Worm (Caenorhabditis elegans) whole organism, mixed stage, embryonic: Measurements from ENCODE around the gene Y42G9A.1.
A peak's percentile ranks its signal among the peaks of the same experiment; 100 is the strongest.

Experiments
- M03D4.4 ChIP-seq: sonication (generic microtip); optimal IDR thresholded peaks from 2 replicates; lab custom pipeline; 2017; ENCODE audit warnings: mild to moderate bottlenecking, missing genetic modification characterization, missing compliant biosample characterization
- bed-3 ChIP-seq: fragments of 200-800 bp; sonication (Bioruptor generic); optimal IDR thresholded peaks from 3 replicates; lab custom pipeline; 2018; ENCODE audit warnings: mild to moderate bottlenecking, missing genetic modification characterization, moderate library complexity, missing compliant biosample characterization
- blmp-1 ChIP-seq: fragments of 150-350 bp; optimal IDR thresholded peaks from 2 replicates; lab custom pipeline; 2014; ENCODE audit warnings: missing biosample characterization, missing genetic modification characterization
- ceh-39 ChIP-seq: fragments of 150-350 bp; optimal IDR thresholded peaks from 2 replicates; lab custom pipeline; 2014; ENCODE audit warnings: missing biosample characterization, missing genetic modification characterization
- ceh-43 ChIP-seq: fragments of 200-800 bp; sonication (Bioruptor generic); optimal IDR thresholded peaks from 2 replicates; lab custom pipeline; 2018; ENCODE audit warnings: mild to moderate bottlenecking, missing genetic modification characterization, moderate library complexity, missing compliant biosample characterization
- ceh-83 ChIP-seq: fragments of 200-800 bp; sonication (Bioruptor generic); optimal IDR thresholded peaks from 2 replicates; lab custom pipeline; 2018; ENCODE audit warnings: mild to moderate bottlenecking, missing genetic modification characterization, missing compliant biosample characterization
- ces-1 ChIP-seq: fragments of 150-350 bp; optimal IDR thresholded peaks from 2 replicates; lab custom pipeline; 2014; ENCODE audit warnings: missing biosample characterization, missing genetic modification reagents, missing genetic modification characterization
- cnd-1 ChIP-seq: fragments of 200-800 bp; sonication (Bioruptor generic); optimal IDR thresholded peaks from 2 replicates; lab custom pipeline; 2018; ENCODE audit warnings: mild to moderate bottlenecking, missing genetic modification characterization, missing compliant biosample characterization
- drap-1 ChIP-seq: fragments of 200-800 bp; sonication (Bioruptor generic); optimal IDR thresholded peaks from 3 replicates; lab custom pipeline; 2018; ENCODE audit warnings: mild to moderate bottlenecking, missing genetic modification characterization, missing compliant biosample characterization
- elt-1 ChIP-seq: sonication (generic microtip); optimal IDR thresholded peaks from 2 replicates; lab custom pipeline; 2017; ENCODE audit warnings: missing genetic modification characterization, mild to moderate bottlenecking, missing compliant biosample characterization, antibody characterized with exemption, moderate library complexity, borderline replicate concordance; ENCODE audit not compliant: insufficient read depth
- elt-3 ChIP-seq: fragments of 150-350 bp; optimal IDR thresholded peaks from 2 replicates; lab custom pipeline; 2014; ENCODE audit warnings: missing biosample characterization, missing genetic modification characterization
- flh-1 ChIP-seq: fragments of 200-800 bp; sonication (Bioruptor generic); optimal IDR thresholded peaks from 2 replicates; lab custom pipeline; 2018; ENCODE audit warnings: mild to moderate bottlenecking, missing genetic modification characterization, moderate library complexity, missing compliant biosample characterization
- hlh-1 ChIP-seq: fragments of 150-350 bp; optimal IDR thresholded peaks from 2 replicates; lab custom pipeline; 2014; ENCODE audit warnings: missing biosample characterization, missing genetic modification reagents, missing genetic modification characterization
- lin-13 ChIP-seq: fragments of 150-350 bp; optimal IDR thresholded peaks from 2 replicates; lab custom pipeline; 2014; ENCODE audit warnings: missing biosample characterization, missing genetic modification characterization
- lin-32 ChIP-seq: fragments of 200-800 bp; sonication (Bioruptor generic); optimal IDR thresholded peaks from 2 replicates; lab custom pipeline; 2018; ENCODE audit warnings: mild to moderate bottlenecking, missing genetic modification characterization, missing compliant biosample characterization
- lsy-2 ChIP-seq: fragments of 150-350 bp; optimal IDR thresholded peaks from 2 replicates; lab custom pipeline; 2014; ENCODE audit warnings: missing biosample characterization, missing genetic modification characterization
- mab-5 ChIP-seq: fragments of 150-350 bp; optimal IDR thresholded peaks from 2 replicates; lab custom pipeline; 2014; ENCODE audit warnings: missing biosample characterization, missing genetic modification characterization
- mep-1 ChIP-seq: fragments of 150-350 bp; optimal IDR thresholded peaks from 2 replicates; lab custom pipeline; 2017; ENCODE audit warnings: missing biosample characterization, missing genetic modification reagents, missing genetic modification characterization, inconsistent platforms
- mls-2 ChIP-seq: sonication (generic microtip); optimal IDR thresholded peaks from 2 replicates; lab custom pipeline; 2016; ENCODE audit warnings: mild to moderate bottlenecking, missing genetic modification characterization, moderate library complexity, missing compliant biosample characterization
- nhr-12 ChIP-seq: fragments of 150-350 bp; optimal IDR thresholded peaks from 2 replicates; lab custom pipeline; 2014; ENCODE audit warnings: missing biosample characterization, missing genetic modification characterization
- nhr-2 ChIP-seq: fragments of 150-350 bp; optimal IDR thresholded peaks from 2 replicates; lab custom pipeline; 2014; ENCODE audit warnings: missing biosample characterization, missing genetic modification characterization
- nhr-237 ChIP-seq: fragments of 150-350 bp; optimal IDR thresholded peaks from 2 replicates; lab custom pipeline; 2014; ENCODE audit warnings: missing biosample characterization, missing genetic modification characterization
- nhr-28 ChIP-seq: fragments of 150-350 bp; optimal IDR thresholded peaks from 2 replicates; lab custom pipeline; 2014; ENCODE audit warnings: missing biosample characterization, missing genetic modification characterization
- sem-2 ChIP-seq: fragments of 200-800 bp; sonication (Bioruptor generic); optimal IDR thresholded peaks from 2 replicates; lab custom pipeline; 2018; ENCODE audit warnings: mild to moderate bottlenecking, missing genetic modification characterization, missing compliant biosample characterization
- sptf-1 ChIP-seq: sonication (generic microtip); optimal IDR thresholded peaks from 2 replicates; lab custom pipeline; 2017; ENCODE audit warnings: mild to moderate bottlenecking, missing genetic modification characterization, moderate library complexity, missing compliant biosample characterization
- tbx-8 ChIP-seq: fragments of 200-800 bp; sonication (Bioruptor generic); optimal IDR thresholded peaks from 2 replicates; lab custom pipeline; 2018; ENCODE audit warnings: mild to moderate bottlenecking, missing genetic modification characterization, moderate library complexity, missing compliant biosample characterization
- unc-120 ChIP-seq: sonication (generic microtip); optimal IDR thresholded peaks from 2 replicates; lab custom pipeline; 2017; ENCODE audit warnings: missing genetic modification characterization, missing compliant biosample characterization; ENCODE audit not compliant: poor library complexity, severe bottlenecking
- unc-39 ChIP-seq: fragments of 150-350 bp; optimal IDR thresholded peaks from 2 replicates; lab custom pipeline; 2014; ENCODE audit warnings: missing biosample characterization, missing genetic modification characterization
- unc-62 ChIP-seq: fragments of 150-350 bp; optimal IDR thresholded peaks from 2 replicates; lab custom pipeline; 2014; ENCODE audit warnings: missing biosample characterization, missing genetic modification reagents, missing genetic modification characterization
- zip-8 ChIP-seq: fragments of 150-350 bp; optimal IDR thresholded peaks from 2 replicates; lab custom pipeline; 2014; ENCODE audit warnings: missing biosample characterization, missing genetic modification characterization
- ztf-11 ChIP-seq: fragments of 150-350 bp; optimal IDR thresholded peaks from 2 replicates; lab custom pipeline; 2014; ENCODE audit warnings: missing biosample characterization, missing genetic modification characterization

Y42G9A.1 gene

ce11 chrIII:6149467-6150072, at the start of gene Y42G9A.1, which contains the start of gene wht-7:
Gene Y42G9A.1, plus strand, starts transcription at chrIII:6149961.
Gene wht-7, minus strand, starts transcription at chrIII:6149597.
- TF ChIP-seq lsy-2 (no peak), mep-1 (tag; lab: Kevin White, UChicago) (no peak), tbx-8 (GFP tag; lab: Kevin White, UChicago) (no peak), mab-5 (tag; lab: Kevin White, UChicago) (no peak), sem-2 (no peak), unc-39 (tag; lab: Kevin White, UChicago) (no peak), nhr-2 (tag; lab: Kevin White, UChicago) (no peak), ztf-11 (tag; lab: Kevin White, UChicago) (no peak), nhr-28 (tag; lab: Kevin White, UChicago) (no peak), zip-8 (no peak), bed-3 (GFP tag; lab: Kevin White, UChicago) (no peak), nhr-12 (no peak), lin-32 (no peak), mls-2 (tag; lab: Kevin White, UChicago) (no peak), nhr-237 (tag; lab: Kevin White, UChicago) (no peak), ceh-39 (no peak), flh-1 (GFP tag; lab: Kevin White, UChicago) (no peak), ceh-43 (GFP tag; lab: Kevin White, UChicago) (no peak), lin-13 (tag; lab: Kevin White, UChicago) (no peak), elt-1 (tag; lab: Kevin White, UChicago) (no peak)

- TF ChIP-seq nhr-12: no peak
- no peak for TF ChIP-seq blmp-1
- TF ChIP-seq elt-1 (tag; lab: Kevin White, UChicago): no peak
- no peak for TF ChIP-seq unc-120 (tag; lab: Kevin White, UChicago)
- TF ChIP-seq ztf-11 (tag; lab: Kevin White, UChicago): no peak
- no peak for TF ChIP-seq lin-13 (tag; lab: Kevin White, UChicago)
- TF ChIP-seq hlh-1 (tag; lab: Kevin White, UChicago): no peak
- TF ChIP-seq tbx-8 (GFP tag; lab: Kevin White, UChicago): no peak
- TF ChIP-seq drap-1 (GFP tag; lab: Kevin White, UChicago): no peak
- no peak for TF ChIP-seq ceh-43 (GFP tag; lab: Kevin White, UChicago)
- no peak for TF ChIP-seq unc-62
- TF ChIP-seq cnd-1 (tag; lab: Kevin White, UChicago): no peak
- no peak for TF ChIP-seq mab-5 (tag; lab: Kevin White, UChicago)
- no peak for TF ChIP-seq M03D4.4 (tag; lab: Kevin White, UChicago)
- no peak for TF ChIP-seq zip-8
- no peak for TF ChIP-seq mls-2 (tag; lab: Kevin White, UChicago)
- TF ChIP-seq ceh-39: no peak
These were observed 47.0 kb upstream of the Y42G9A.1 start, which contains the start of gene C05D10.4 for ce11 chrIII:6102762-6103161. Gene C05D10.4, minus strand, starts transcription at chrIII:6102862.

ce11 chrIII:6105897-6106296, 43.9 kb upstream of the Y42G9A.1 start:
- no peak for TF ChIP-seq nhr-12
- TF ChIP-seq M03D4.4 (tag; lab: Kevin White, UChicago): no peak
- TF ChIP-seq elt-1 (tag; lab: Kevin White, UChicago): no peak
- TF ChIP-seq mls-2 (tag; lab: Kevin White, UChicago): no peak
- TF ChIP-seq ceh-43 (GFP tag; lab: Kevin White, UChicago): no peak
- no peak for TF ChIP-seq zip-8
- TF ChIP-seq ceh-83: no peak
- no peak for TF ChIP-seq nhr-2 (tag; lab: Kevin White, UChicago)
- no peak for TF ChIP-seq tbx-8 (GFP tag; lab: Kevin White, UChicago)
- no peak for TF ChIP-seq nhr-237 (tag; lab: Kevin White, UChicago)
- TF ChIP-seq flh-1 (GFP tag; lab: Kevin White, UChicago): no peak
- no peak for TF ChIP-seq ces-1 (GFP tag; lab: Kevin White, UChicago)
- no peak for TF ChIP-seq elt-3
- no peak for TF ChIP-seq sptf-1 (tag; lab: Kevin White, UChicago)
- no peak for TF ChIP-seq unc-120 (tag; lab: Kevin White, UChicago)
- TF ChIP-seq blmp-1: no peak
- TF ChIP-seq ceh-39: no peak
- TF ChIP-seq, all 35 proteins: peak for 0

- TF ChIP-seq bed-3 (GFP tag; lab: Kevin White, UChicago) (no peak), ces-1 (GFP tag; lab: Kevin White, UChicago) (peak; percentile 88)
These were observed 39.6 kb upstream of the Y42G9A.1 start for ce11 chrIII:6110187-6110586.
